Fruit fly (Drosophila melanogaster) whole organism, embryonic: ENCODE measurements around the gene CanB.

Experiments
- CG10431 ChIP-seq: fragments of 200-800 bp; sonication (Bioruptor generic); optimal IDR thresholded peaks from 3 replicates; lab custom pipeline; 2018; ENCODE audit warnings: missing biosample characterization, mild to moderate bottlenecking, missing genetic modification characterization
- CG11695 ChIP-seq: fragments of 200-800 bp; sonication (Bioruptor generic); IDR thresholded peaks from 3 replicates; pipeline ENCODE4 v1.3.6; 2022; ENCODE audit warnings: missing biosample characterization, missing genetic modification characterization
- CG11723 ChIP-seq: fragments of 200-800 bp; sonication (Bioruptor generic); optimal IDR thresholded peaks from 2 replicates; lab custom pipeline; 2017; ENCODE audit warnings: missing biosample characterization, mild to moderate bottlenecking, missing genetic modification characterization
- CG14965 ChIP-seq: fragments of 200-800 bp; sonication (Bioruptor generic); optimal IDR thresholded peaks from 2 replicates; lab custom pipeline; 2016; ENCODE audit warnings: missing biosample characterization, missing genetic modification characterization, borderline replicate concordance
- CG15269 ChIP-seq: fragments of 200-800 bp; sonication (Bioruptor generic); optimal IDR thresholded peaks from 2 replicates; lab custom pipeline; 2018; ENCODE audit warnings: missing biosample characterization, mild to moderate bottlenecking, missing genetic modification characterization, moderate library complexity
- CG16779 ChIP-seq: fragments of 200-800 bp; sonication (Bioruptor generic); IDR thresholded peaks from 2 replicates; pipeline ENCODE4 v1.3.6; 2022; ENCODE audit warnings: missing biosample characterization, missing genetic modification characterization
- CG18599 ChIP-seq: fragments of 200-800 bp; sonication (Bioruptor generic); optimal IDR thresholded peaks from 3 replicates; lab custom pipeline; 2017; ENCODE audit warnings: missing biosample characterization, missing genetic modification characterization, mild to moderate bottlenecking, moderate library complexity, missing genetic modification reagents
- CG30403 ChIP-seq: fragments of 200-800 bp; sonication (Bioruptor generic); optimal IDR thresholded peaks from 3 replicates; lab custom pipeline; 2016; ENCODE audit warnings: missing biosample characterization, missing genetic modification characterization
- CG31224 ChIP-seq: fragments of 200-800 bp; sonication (Bioruptor generic); IDR thresholded peaks from 2 replicates; pipeline ENCODE4 v1.3.6; 2022; ENCODE audit warnings: missing biosample characterization, missing genetic modification characterization
- CG32772 ChIP-seq: fragments of 200-800 bp; sonication (Bioruptor generic); IDR thresholded peaks from 2 replicates; pipeline ENCODE4 v1.3.6; 2022; ENCODE audit warnings: missing biosample characterization, missing genetic modification characterization
- CG4707 ChIP-seq: fragments of 200-800 bp; sonication (Bioruptor generic); optimal IDR thresholded peaks from 2 replicates; lab custom pipeline; 2018; ENCODE audit warnings: missing biosample characterization, mild to moderate bottlenecking, missing genetic modification characterization, moderate library complexity
- CG4820 ChIP-seq: fragments of 200-800 bp; sonication (Bioruptor generic); optimal IDR thresholded peaks from 3 replicates; lab custom pipeline; 2016; ENCODE audit warnings: missing biosample characterization, missing genetic modification characterization
- CG6175 ChIP-seq: fragments of 200-800 bp; sonication (Bioruptor generic); IDR thresholded peaks from 3 replicates; pipeline ENCODE4 v1.3.6; 2022; ENCODE audit warnings: missing biosample characterization, missing genetic modification characterization
- CG9797 ChIP-seq: fragments of 200-800 bp; sonication (Bioruptor generic); optimal IDR thresholded peaks from 3 replicates; lab custom pipeline; 2018; ENCODE audit warnings: missing biosample characterization, mild to moderate bottlenecking, missing genetic modification characterization
- Camta ChIP-seq: fragments of 200-800 bp; sonication (Bioruptor generic); optimal IDR thresholded peaks from 2 replicates; lab custom pipeline; 2016; ENCODE audit warnings: missing biosample characterization, missing genetic modification characterization
- Dbx ChIP-seq: fragments of 200-800 bp; sonication (Bioruptor generic); IDR thresholded peaks from 3 replicates; pipeline ENCODE4 v1.3.6; 2022; ENCODE audit warnings: missing biosample characterization, missing genetic modification characterization
- Dip2 ChIP-seq: fragments of 200-800 bp; sonication (Bioruptor generic); IDR thresholded peaks from 2 replicates; pipeline ENCODE4 v1.3.6; 2022; ENCODE audit warnings: missing biosample characterization, missing genetic modification characterization
- Dip3 ChIP-seq: fragments of 200-800 bp; sonication (Bioruptor generic); optimal IDR thresholded peaks from 3 replicates; lab custom pipeline; 2016; ENCODE audit warnings: missing biosample characterization, missing genetic modification characterization
- Fer1 ChIP-seq: fragments of 200-800 bp; sonication (Bioruptor generic); optimal IDR thresholded peaks from 2 replicates; lab custom pipeline; 2017; ENCODE audit warnings: missing biosample characterization, mild to moderate bottlenecking, missing genetic modification characterization
- Fer2 ChIP-seq: fragments of 200-800 bp; sonication (Bioruptor generic); optimal IDR thresholded peaks from 2 replicates; lab custom pipeline; 2018; ENCODE audit warnings: missing biosample characterization, mild to moderate bottlenecking, missing genetic modification characterization, moderate library complexity
- HmgZ ChIP-seq: fragments of 200-800 bp; sonication (Bioruptor generic); optimal IDR thresholded peaks from 2 replicates; lab custom pipeline; 2018; ENCODE audit warnings: missing biosample characterization, mild to moderate bottlenecking, missing genetic modification characterization
- Kr ChIP-seq: fragments of 200-800 bp; sonication (Bioruptor generic); optimal IDR thresholded peaks from 2 replicates; lab custom pipeline; 2017; ENCODE audit warnings: missing biosample characterization, mild to moderate bottlenecking, missing genetic modification characterization
- Meics ChIP-seq: fragments of 200-800 bp; sonication (Bioruptor generic); optimal IDR thresholded peaks from 2 replicates; lab custom pipeline; 2017; ENCODE audit warnings: missing biosample characterization, mild to moderate bottlenecking, missing genetic modification characterization
- Nf-YB ChIP-seq: fragments of 200-800 bp; sonication (Bioruptor generic); optimal IDR thresholded peaks from 3 replicates; lab custom pipeline; 2019; ENCODE audit warnings: missing biosample characterization, mild to moderate bottlenecking, missing genetic modification characterization, moderate library complexity
- Optix ChIP-seq: fragments of 200-800 bp; sonication (Bioruptor generic); IDR thresholded peaks from 3 replicates; pipeline ENCODE4 v1.3.6; 2022; ENCODE audit warnings: missing biosample characterization, missing genetic modification characterization
- Side ChIP-seq: fragments of 200-800 bp; sonication (Bioruptor generic); optimal IDR thresholded peaks from 2 replicates; lab custom pipeline; 2016; ENCODE audit warnings: missing biosample characterization, missing genetic modification characterization
- Six4 ChIP-seq: fragments of 200-800 bp; sonication (Bioruptor generic); optimal IDR thresholded peaks from 2 replicates; lab custom pipeline; 2016; ENCODE audit warnings: missing biosample characterization, missing genetic modification characterization
- Sox102F ChIP-seq: fragments of 200-800 bp; sonication (Bioruptor generic); optimal IDR thresholded peaks from 2 replicates; lab custom pipeline; 2018; ENCODE audit warnings: missing biosample characterization, mild to moderate bottlenecking, missing genetic modification characterization, moderate library complexity
- Spps ChIP-seq: fragments of 200-800 bp; sonication (Bioruptor generic); optimal IDR thresholded peaks from 2 replicates; lab custom pipeline; 2018; ENCODE audit warnings: missing biosample characterization, mild to moderate bottlenecking, missing genetic modification characterization
- ara ChIP-seq: fragments of 200-800 bp; sonication (Bioruptor generic); IDR thresholded peaks from 2 replicates; pipeline ENCODE4 v1.3.6; 2022; ENCODE audit warnings: missing biosample characterization, missing genetic modification characterization
- bbx ChIP-seq: fragments of 200-800 bp; sonication (Bioruptor generic); IDR thresholded peaks from 2 replicates; pipeline ENCODE4 v1.3.6; 2022; ENCODE audit warnings: missing biosample characterization, missing genetic modification characterization; ENCODE audit not compliant: partially characterized antibody
- chinmo ChIP-seq: fragments of 200-800 bp; sonication (Bioruptor generic); IDR thresholded peaks from 4 replicates; pipeline ENCODE4 v1.3.6; 2022; ENCODE audit warnings: missing biosample characterization, missing genetic modification characterization; ENCODE audit not compliant: partially characterized antibody
- da ChIP-seq: fragments of 200-800 bp; sonication (Bioruptor generic); optimal IDR thresholded peaks from 2 replicates; lab custom pipeline; 2016; ENCODE audit warnings: missing biosample characterization, missing genetic modification characterization
- disco-r ChIP-seq: fragments of 200-800 bp; sonication (Bioruptor generic); optimal IDR thresholded peaks from 2 replicates; lab custom pipeline; 2016; ENCODE audit warnings: missing biosample characterization, missing genetic modification characterization
- gem ChIP-seq: fragments of 200-800 bp; sonication (Bioruptor generic); optimal IDR thresholded peaks from 2 replicates; lab custom pipeline; 2019; ENCODE audit warnings: missing biosample characterization, mild to moderate bottlenecking, missing genetic modification characterization, moderate library complexity
- gfzf ChIP-seq: fragments of 200-800 bp; sonication (Bioruptor generic); optimal IDR thresholded peaks from 2 replicates; lab custom pipeline; 2016; ENCODE audit warnings: missing biosample characterization, mild to moderate bottlenecking, missing genetic modification characterization, moderate library complexity
- insv ChIP-seq, 2 experiments: fragments of 200-800 bp; sonication (Bioruptor generic); optimal IDR thresholded peaks; 3 replicates each; lab custom pipeline; 2016 to 2018; ENCODE audit warnings: missing biosample characterization in 2 of 2, missing genetic modification characterization in 2 of 2
- inv ChIP-seq: fragments of 200-800 bp; sonication (Bioruptor generic); IDR thresholded peaks from 2 replicates; pipeline ENCODE4 v1.3.6; 2022; ENCODE audit warnings: missing biosample characterization, missing genetic modification characterization; ENCODE audit not compliant: partially characterized antibody
- kah ChIP-seq: fragments of 200-800 bp; sonication (Bioruptor generic); optimal IDR thresholded peaks from 2 replicates; lab custom pipeline; 2018; ENCODE audit warnings: missing biosample characterization, mild to moderate bottlenecking, missing genetic modification characterization
- knrl ChIP-seq: fragments of 200-800 bp; sonication (Bioruptor generic); IDR thresholded peaks from 3 replicates; pipeline ENCODE4 v1.3.6; 2022; ENCODE audit warnings: missing biosample characterization, missing genetic modification characterization; ENCODE audit not compliant: partially characterized antibody
- lilli ChIP-seq: fragments of 200-800 bp; sonication (Bioruptor generic); optimal IDR thresholded peaks from 3 replicates; lab custom pipeline; 2016; ENCODE audit warnings: missing biosample characterization, missing genetic modification characterization
- oc ChIP-seq: fragments of 200-800 bp; sonication (Bioruptor generic); optimal IDR thresholded peaks from 2 replicates; lab custom pipeline; 2018; ENCODE audit warnings: missing biosample characterization, mild to moderate bottlenecking, missing genetic modification characterization, moderate library complexity
- sc ChIP-seq, 3 experiments: fragments of >200 bp in 2 of 3; fragments of 200-800 bp in 1 of 3; sonication (Bioruptor generic) in 1 of 3; optimal IDR thresholded peaks; 2 replicates in 2 of 3; 3 replicates in 1 of 3; lab custom pipeline; 2017; ENCODE audit warnings: mild to moderate bottlenecking in 1 of 3, missing biosample characterization in 1 of 3, missing genetic modification characterization in 1 of 3, missing genetic modification reagents in 1 of 3
- sens ChIP-seq: fragments of 200-800 bp; sonication (Bioruptor generic); peaks from one replicate; lab custom pipeline; 2016; ENCODE audit warnings: missing biosample characterization, missing genetic modification characterization
- seq ChIP-seq: fragments of 200-800 bp; sonication (Bioruptor generic); IDR thresholded peaks from 2 replicates; pipeline ENCODE4 v1.3.6; 2022; ENCODE audit warnings: missing biosample characterization, missing genetic modification characterization
- slp2 ChIP-seq: fragments of 200-800 bp; sonication (Bioruptor generic); optimal IDR thresholded peaks from 2 replicates; lab custom pipeline; 2016; ENCODE audit warnings: missing biosample characterization, missing genetic modification characterization
- tgo ChIP-seq: fragments of 200-800 bp; sonication (Bioruptor generic); IDR thresholded peaks from 3 replicates; pipeline ENCODE4 v1.3.6; 2022; ENCODE audit warnings: missing biosample characterization, missing genetic modification characterization
- tll ChIP-seq, 2 experiments: fragments of 200-800 bp in 1 of 2; fragments of >200 bp in 1 of 2; sonication (Bioruptor generic) in 1 of 2; optimal IDR thresholded peaks; 2 replicates each; lab custom pipeline; 2017 to 2019; ENCODE audit warnings: missing biosample characterization in 2 of 2, missing genetic modification characterization in 2 of 2, mild to moderate bottlenecking in 1 of 2, moderate library complexity in 1 of 2
- unc-4 ChIP-seq: fragments of 200-800 bp; sonication (Bioruptor generic); IDR thresholded peaks from 2 replicates; pipeline ENCODE4 v1.3.6; 2022; ENCODE audit warnings: missing biosample characterization, missing genetic modification characterization; ENCODE audit not compliant: partially characterized antibody
- zen ChIP-seq: fragments of 200-800 bp; sonication (Bioruptor generic); optimal IDR thresholded peaks from 3 replicates; lab custom pipeline; 2018; ENCODE audit warnings: missing biosample characterization, mild to moderate bottlenecking, missing genetic modification characterization, moderate library complexity

Gene CanB

dm6 chrX:5336722-5337121 is 4.4 kb downstream of the CanB start (continued):
- TF ChIP-seq CG15269 (tag; lab: Kevin White, UChicago), result peak; percentile 58
- no peak for TF ChIP-seq kah
- no peak for TF ChIP-seq CG14965 (GFP tag; lab: Kevin White, UChicago)
- TF ChIP-seq chinmo (GFP tag; lab: Robert Waterston, UW), result no peak
- no peak for TF ChIP-seq Six4 (GFP tag; lab: Kevin White, UChicago)
- no peak for TF ChIP-seq gfzf (GFP tag; lab: Kevin White, UChicago)
- peak; percentile 74 for TF ChIP-seq Fer1
- no peak; the same call in 1 of the 2 replicates for TF ChIP-seq seq
- TF ChIP-seq inv (GFP tag; lab: Robert Waterston, UW), result no peak
- no peak for TF ChIP-seq da (GFP tag; lab: Kevin White, UChicago)
- TF ChIP-seq CG6175, result no peak
- no peak for TF ChIP-seq Camta (GFP tag; lab: Kevin White, UChicago)
- TF ChIP-seq CG31224, result no peak
- TF ChIP-seq CG16779 (GFP tag; lab: Robert Waterston, UW), result no peak
- TF ChIP-seq knrl, result no peak
- no peak for TF ChIP-seq oc
- peak; percentile 67 for TF ChIP-seq gem
- TF ChIP-seq Sox102F (GFP tag; lab: Kevin White, UChicago), result peak; percentile 63
- TF ChIP-seq ara (GFP tag; lab: Robert Waterston, UW), result no peak
- TF ChIP-seq Fer2, result no peak
- TF ChIP-seq sc (optimal IDR thresholded peaks at IDR 0.05; lab: Kevin White, UChicago), result no peak
- TF ChIP-seq sc (GFP tag; optimal IDR thresholded peaks at IDR 0.05; lab: Kevin White, UChicago), result no peak
- no peak for TF ChIP-seq CG10431
- no peak for TF ChIP-seq bbx (GFP tag; lab: Robert Waterston, UW)
- no peak for TF ChIP-seq CG4820 (GFP tag; lab: Kevin White, UChicago)
- TF ChIP-seq CG32772 (GFP tag; lab: Robert Waterston, UW), result no peak
- TF ChIP-seq Dbx, result no peak
- no peak for TF ChIP-seq Nf-YB (GFP tag; lab: Kevin White, UChicago)
- no peak for TF ChIP-seq Side (GFP tag; lab: Kevin White, UChicago)
- no peak for TF ChIP-seq slp2 (GFP tag; lab: Kevin White, UChicago)
- TF ChIP-seq Dip2 (GFP tag; lab: Robert Waterston, UW), result no peak
- peak; percentile 38 for TF ChIP-seq HmgZ
- TF ChIP-seq insv (GFP tag; optimal IDR thresholded peaks at IDR 0.05; lab: Kevin White, UChicago), result no peak
- no peak for TF ChIP-seq CG9797 (GFP tag; lab: Kevin White, UChicago)
- no peak for TF ChIP-seq unc-4 (GFP tag; lab: Robert Waterston, UW)
- peak; percentile 76 for TF ChIP-seq CG18599 (GFP tag; lab: Kevin White, UChicago)
- TF ChIP-seq sens (GFP tag; lab: Kevin White, UChicago), result no peak
- peak; percentile 29 for TF ChIP-seq CG30403 (GFP tag; lab: Kevin White, UChicago)
- TF ChIP-seq zen (tag; lab: Kevin White, UChicago), result no peak
- TF ChIP-seq CG4707, result no peak
- peak; percentile 7 for TF ChIP-seq lilli
- TF ChIP-seq Kr (GFP tag; lab: Kevin White, UChicago), result no peak
- peak; percentile 74 for TF ChIP-seq Meics (GFP tag; lab: Kevin White, UChicago)
- TF ChIP-seq Spps (tag; lab: Kevin White, UChicago), result no peak
- TF ChIP-seq disco-r (GFP tag; lab: Kevin White, UChicago), result no peak
- TF ChIP-seq Dip3 (GFP tag; lab: Kevin White, UChicago), result no peak
- no peak for TF ChIP-seq tgo
- TF ChIP-seq tll (GFP tag; optimal IDR thresholded peaks at IDR 0.05; lab: Kevin White, UChicago), result no peak
- no peak for TF ChIP-seq Optix (GFP tag; lab: Robert Waterston, UW)
- no peak for TF ChIP-seq CG11695 (GFP tag; lab: Robert Waterston, UW)
- no peak for TF ChIP-seq CG11723 (GFP tag; lab: Kevin White, UChicago)
